Fruit fly (Drosophila melanogaster) whole organism, wandering third instar larva: Measurements from ENCODE around the gene CG32236.

Experiments
- CrebA ChIP-seq: fragments of 200-800 bp; sonication (Bioruptor generic); optimal IDR thresholded peaks from 2 replicates; lab custom pipeline; 2016; ENCODE audit warnings: missing biosample characterization, mild to moderate bottlenecking, missing genetic modification characterization, borderline replicate concordance
- Hr78 ChIP-seq: fragments of >200 bp; optimal IDR thresholded peaks from 2 replicates; lab custom pipeline; 2017; ENCODE audit warnings: missing biosample characterization, missing genetic modification characterization
- Myc ChIP-seq: fragments of >200 bp; optimal IDR thresholded peaks from 2 replicates; lab custom pipeline; 2017
- Vsx2 ChIP-seq: fragments of 200-300, 225-300 bp; sonication (Bioruptor generic); optimal IDR thresholded peaks from 2 replicates; lab custom pipeline; 2018; ENCODE audit warnings: missing biosample characterization, missing genetic modification characterization; ENCODE audit not compliant: partially characterized antibody
- brk ChIP-seq: fragments of 200-800 bp; sonication (Bioruptor generic); optimal IDR thresholded peaks from 2 replicates; lab custom pipeline; 2016; ENCODE audit warnings: missing biosample characterization, mild to moderate bottlenecking, missing genetic modification characterization
- dl ChIP-seq, 2 experiments: fragments of 175-275, 200-275 bp in 1 of 2; fragments of 200-275 bp in 1 of 2; sonication (Bioruptor generic); optimal IDR thresholded peaks; lab custom pipeline; 2018; ENCODE audit warnings: mild to moderate bottlenecking in 2 of 2, missing biosample characterization in 2 of 2, missing genetic modification characterization in 2 of 2, moderate library complexity in 2 of 2; ENCODE audit not compliant: partially characterized antibody in 2 of 2, insufficient read depth in 1 of 2
- ey ChIP-seq: fragments of 200-800 bp; sonication (Bioruptor generic); optimal IDR thresholded peaks from 2 replicates; lab custom pipeline; 2016; ENCODE audit warnings: missing biosample characterization, missing genetic modification characterization
- fru ChIP-seq: fragments of 200-800 bp; sonication (Bioruptor generic); optimal IDR thresholded peaks from 3 replicates; lab custom pipeline; 2016; ENCODE audit warnings: missing biosample characterization, mild to moderate bottlenecking, missing genetic modification characterization
- lola ChIP-seq: fragments of >200 bp; optimal IDR thresholded peaks from 2 replicates; lab custom pipeline; 2017; ENCODE audit warnings: missing biosample characterization, missing genetic modification characterization
- sage ChIP-seq: fragments of 200-800 bp; sonication (Bioruptor generic); optimal IDR thresholded peaks from 2 replicates; lab custom pipeline; 2016; ENCODE audit warnings: missing biosample characterization, mild to moderate bottlenecking, missing genetic modification characterization
- tai ChIP-seq: sonication (Bioruptor generic); optimal IDR thresholded peaks from 2 replicates; lab custom pipeline; 2016; ENCODE audit warnings: missing biosample characterization, missing genetic modification characterization
- usp ChIP-seq: fragments of >200 bp; optimal IDR thresholded peaks from 2 replicates; lab custom pipeline; 2017; ENCODE audit warnings: missing biosample characterization, missing genetic modification characterization

dm6 chr3L:4709790-4710189 is 42.6 kb upstream of the CG32236 start, which contains the start of gene CG13712:
- TF ChIP-seq lola (GFP tag; lab: Kevin White, UChicago), result no peak
- TF ChIP-seq fru, result no peak
- TF ChIP-seq brk (GFP tag; lab: Kevin White, UChicago), result no peak
- no peak for TF ChIP-seq usp (GFP tag; lab: Kevin White, UChicago)
- no peak for TF ChIP-seq CrebA
- no peak for TF ChIP-seq tai (GFP tag; lab: Kevin White, UChicago)
- no peak for TF ChIP-seq Myc (lab: Kevin White, UChicago)
- no peak for TF ChIP-seq Vsx2
- TF ChIP-seq ey, result no peak
- TF ChIP-seq Hr78 (GFP tag; lab: Kevin White, UChicago), result no peak
- no peak for TF ChIP-seq dl (GFP tag; optimal IDR thresholded peaks at IDR 0.05; lab: Kevin White, UChicago; ENCODE audit: insufficient read depth in 1 of 2, partially characterized antibody in 2 of 2)
- no peak for TF ChIP-seq sage
